Worm (Caenorhabditis elegans) whole organism, late embryonic: ENCODE measurements around the gene apm-3.
A peak's percentile ranks its signal among the peaks of the same experiment; 100 is the strongest.

Source experiments
- C08G9.2 ChIP-seq: sonication (generic microtip); optimal IDR thresholded peaks from 2 replicates; lab custom pipeline; 2016; ENCODE audit warnings: mild to moderate bottlenecking, missing genetic modification characterization, moderate library complexity, missing compliant biosample characterization
- K02D7.2 ChIP-seq: sonication (generic microtip); optimal IDR thresholded peaks from 2 replicates; lab custom pipeline; 2017; ENCODE audit warnings: mild to moderate bottlenecking, missing genetic modification characterization, missing compliant biosample characterization
- ceh-2 ChIP-seq: sonication (generic microtip); optimal IDR thresholded peaks from 2 replicates; lab custom pipeline; 2016; ENCODE audit warnings: missing genotype, missing genetic modification characterization, missing compliant biosample characterization
- ceh-30 ChIP-seq: fragments of 150-350 bp; optimal IDR thresholded peaks from 2 replicates; lab custom pipeline; 2014; ENCODE audit warnings: missing biosample characterization, missing genetic modification characterization
- ceh-6 ChIP-seq: fragments of 200-800 bp; sonication (Bioruptor generic); optimal IDR thresholded peaks from 2 replicates; lab custom pipeline; 2018; ENCODE audit warnings: mild to moderate bottlenecking, missing genetic modification characterization, missing compliant biosample characterization
- ets-4 ChIP-seq: sonication (generic microtip); optimal IDR thresholded peaks from 2 replicates; lab custom pipeline; 2016; ENCODE audit warnings: missing genetic modification characterization, missing compliant biosample characterization
- hlh-15 ChIP-seq: sonication (generic microtip); optimal IDR thresholded peaks from 2 replicates; lab custom pipeline; 2016; ENCODE audit warnings: missing genetic modification characterization, missing compliant biosample characterization
- hlh-30 ChIP-seq: sonication (generic microtip); optimal IDR thresholded peaks from 2 replicates; lab custom pipeline; 2017; ENCODE audit warnings: antibody characterized with exemption, missing genetic modification characterization, missing compliant biosample characterization; ENCODE audit not compliant: insufficient read depth
- lin-11 ChIP-seq: fragments of 200-800 bp; sonication (Bioruptor generic); optimal IDR thresholded peaks from 2 replicates; lab custom pipeline; 2018; ENCODE audit warnings: mild to moderate bottlenecking, missing genetic modification characterization, missing compliant biosample characterization
- nfya-1 ChIP-seq: sonication (generic microtip); optimal IDR thresholded peaks from 2 replicates; lab custom pipeline; 2017; ENCODE audit warnings: missing genetic modification characterization, mild to moderate bottlenecking, missing compliant biosample characterization, antibody characterized with exemption, moderate library complexity
- nhr-11 ChIP-seq: fragments of 150-350 bp; optimal IDR thresholded peaks from 2 replicates; lab custom pipeline; 2014; ENCODE audit warnings: missing biosample characterization, missing genetic modification characterization
- pha-2 ChIP-seq: sonication (generic microtip); optimal IDR thresholded peaks from 2 replicates; lab custom pipeline; 2017; ENCODE audit warnings: mild to moderate bottlenecking, missing genetic modification characterization, missing compliant biosample characterization
- pha-4 ChIP-seq: fragments of 150-350 bp; optimal IDR thresholded peaks from 2 replicates; lab custom pipeline; 2018; ENCODE audit warnings: missing biosample characterization, missing genetic modification reagents, missing genetic modification characterization
- syd-9 ChIP-seq: sonication (generic microtip); optimal IDR thresholded peaks from 2 replicates; lab custom pipeline; 2016; ENCODE audit warnings: mild to moderate bottlenecking, missing genetic modification characterization, moderate library complexity, missing compliant biosample characterization

- TF ChIP-seq pha-2 (no peak), C08G9.2 (no peak), ceh-6 (GFP tag; lab: Kevin White, UChicago) (no peak), ets-4 (no peak), ceh-2 (no peak), nfya-1 (tag; lab: Kevin White, UChicago) (peak; percentile 52), lin-11 (tag; lab: Kevin White, UChicago) (no peak), nhr-11 (tag; lab: Kevin White, UChicago) (no peak), K02D7.2 (tag; lab: Kevin White, UChicago) (no peak), hlh-15 (no peak), syd-9 (tag; lab: Kevin White, UChicago) (no peak), pha-4 (tag; lab: Kevin White, UChicago) (no peak), ceh-30 (no peak), hlh-30 (tag; lab: Kevin White, UChicago) (no peak)
Measured at ce11 chrX:954499-955061, at the start of gene apm-3.
